Worm (Caenorhabditis elegans): ENCODE measurements around the gene ets-5.

Gene ets-5

DNA sequence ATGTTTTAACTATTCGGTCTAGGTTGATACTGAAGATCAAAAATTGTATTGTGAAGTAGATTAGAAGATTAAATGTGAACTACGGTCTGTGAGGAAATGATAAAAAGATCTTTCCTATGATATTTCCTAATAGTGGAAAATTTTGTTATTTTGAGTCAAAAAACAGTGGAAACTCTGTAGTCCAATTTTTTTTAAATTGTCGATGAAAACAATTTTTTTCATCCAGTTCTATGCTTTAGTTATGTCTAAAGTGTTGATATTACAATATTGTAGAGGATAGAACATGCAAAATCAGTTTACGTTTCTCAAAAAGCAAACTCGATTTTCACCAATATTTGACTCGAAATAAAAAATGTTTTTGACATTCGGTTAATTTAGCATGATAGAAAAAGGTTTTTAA, 35.4 kb upstream of the ets-5 start:
- TF ChIP-seq atf-7 (tag; optimal IDR thresholded peaks at IDR 0.05) (no peak), cebp-2 (GFP tag; IDR thresholded peaks at IDR 0.05) (no peak), ceh-79 (tag; optimal IDR thresholded peaks at IDR 0.05) (no peak), egl-44 (GFP tag; IDR thresholded peaks at IDR 0.05) (no peak), nfyb-1 (GFP tag; IDR thresholded peaks at IDR 0.05) (no peak), nhr-120 (GFP tag; IDR thresholded peaks at IDR 0.05) (no peak), ztf-6 (GFP tag; IDR thresholded peaks at IDR 0.05) (no peak), ets-4 (GFP tag; optimal IDR thresholded peaks at IDR 0.05) (no peak), hlh-12 (tag; optimal IDR thresholded peaks at IDR 0.05) (no peak)

DNA sequence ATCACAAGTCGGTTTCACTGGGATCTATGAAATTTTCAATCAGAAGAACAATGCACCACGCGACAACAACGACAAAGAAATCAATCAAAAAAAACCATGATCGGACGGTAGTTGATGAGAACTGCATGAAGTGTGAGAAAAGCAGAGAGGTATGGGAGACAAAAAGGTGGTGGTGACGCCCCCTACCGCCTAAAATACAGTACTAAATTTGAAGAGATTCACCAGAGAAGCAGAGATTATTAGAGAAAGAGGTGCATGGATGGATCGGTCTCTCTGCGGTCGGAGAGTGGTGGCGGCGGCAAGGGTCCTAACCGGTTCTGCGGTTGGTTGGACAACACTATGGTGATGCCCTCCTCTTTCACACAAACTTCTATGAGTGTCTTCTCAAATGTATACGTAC, 34.9 kb upstream of the ets-5 start:
- TF ChIP-seq zfh-2 (GFP tag; conservative IDR thresholded peaks at IDR 0.05) = peak; percentile 71
- TF ChIP-seq B0336.3 (GFP tag; IDR thresholded peaks at IDR 0.05) = 0 out of 2 replicates have a peak, but pooled peaks have one; percentile 31
- TF ChIP-seq lin-40 (tag; optimal IDR thresholded peaks at IDR 0.05) = peak; percentile 54
- no peak for TF ChIP-seq cebp-1 (GFP tag; IDR thresholded peaks at IDR 0.05)
- TF ChIP-seq cebp-1 (tag; optimal IDR thresholded peaks at IDR 0.05) = peak; percentile 35
- TF ChIP-seq nfya-2 (GFP tag; IDR thresholded peaks at IDR 0.05) = no peak
- 0 out of 2 replicates have a peak, but pooled peaks have one; percentile 45 for TF ChIP-seq bed-1 (GFP tag; IDR thresholded peaks at IDR 0.05)
- TF ChIP-seq dox-1 (GFP tag; IDR thresholded peaks at IDR 0.05) = peak; percentile 39; the same call in 1 of the 2 replicates
- no peak for TF ChIP-seq ztf-25 (GFP tag; IDR thresholded peaks at IDR 0.05)
- no peak for TF ChIP-seq B0019.2 (GFP tag; conservative IDR thresholded peaks at IDR 0.05)
- no peak for TF ChIP-seq D2030.7 (GFP tag; IDR thresholded peaks at IDR 0.05)
- TF ChIP-seq ztf-26 (tag; optimal IDR thresholded peaks at IDR 0.05) = peak; percentile 72
- TF ChIP-seq zim-3 (tag; optimal IDR thresholded peaks at IDR 0.05) = no peak
- TF ChIP-seq somi-1 (GFP tag; optimal IDR thresholded peaks at IDR 0.05) = no peak
- TF ChIP-seq madf-8 (GFP tag; conservative IDR thresholded peaks at IDR 0.05) = no peak
- no peak for TF ChIP-seq rec-8 (tag; optimal IDR thresholded peaks at IDR 0.05)
- no peak for TF ChIP-seq hlh-26 (GFP tag; conservative IDR thresholded peaks at IDR 0.05)
- TF ChIP-seq lsl-1 (GFP tag; optimal IDR thresholded peaks at IDR 0.05) = no peak
- peak; percentile 33 for TF ChIP-seq attf-5 (GFP tag; optimal IDR thresholded peaks at IDR 0.05)
- TF ChIP-seq madf-6 (GFP tag; IDR thresholded peaks at IDR 0.05) = no peak
- no peak for TF ChIP-seq ceh-79 (tag; optimal IDR thresholded peaks at IDR 0.05)
- TF ChIP-seq egl-44 (GFP tag; IDR thresholded peaks at IDR 0.05) = no peak
- TF ChIP-seq lin-26 (GFP tag; IDR thresholded peaks at IDR 0.05) = peak; percentile 64; the same call in 1 of the 2 replicates
- peak; percentile 12 for TF ChIP-seq ceh-27 (GFP tag; optimal IDR thresholded peaks at IDR 0.05)
- TF ChIP-seq nhr-80 (tag; optimal IDR thresholded peaks at IDR 0.05) = peak; percentile 49
- TF ChIP-seq Y95B8A.8 (GFP tag; IDR thresholded peaks at IDR 0.05) = no peak
- TF ChIP-seq athp-1 (tag; optimal IDR thresholded peaks at IDR 0.05) = no peak
- TF ChIP-seq pha-4 (tag; optimal IDR thresholded peaks at IDR 0.05) = no peak
- peak; percentile 16; the same call in 1 of the 2 replicates for TF ChIP-seq mcd-1 (GFP tag; IDR thresholded peaks at IDR 0.05)
- TF ChIP-seq snpc-4 (GFP tag; optimal IDR thresholded peaks at IDR 0.05) = no peak
- no peak for TF ChIP-seq snpc-4 (tag; optimal IDR thresholded peaks at IDR 0.05)
- peak; percentile 24 for TF ChIP-seq chd-7 (tag; optimal IDR thresholded peaks at IDR 0.05)
- TF ChIP-seq ets-4 (GFP tag; optimal IDR thresholded peaks at IDR 0.05) = peak; percentile 16
- no peak for TF ChIP-seq dpl-1 (GFP tag; optimal IDR thresholded peaks at IDR 0.05)
- TF ChIP-seq ceh-91 (GFP tag; IDR thresholded peaks at IDR 0.05) = no peak
- TF ChIP-seq F49E8.2 (tag; optimal IDR thresholded peaks at IDR 0.05; ENCODE audit: insufficient read depth) = no peak
- TF ChIP-seq nhr-27 (tag; optimal IDR thresholded peaks at IDR 0.05) = no peak
- no peak for TF ChIP-seq lir-1 (GFP tag; conservative IDR thresholded peaks at IDR 0.05)
- no peak for TF ChIP-seq nfya-1 (tag; optimal IDR thresholded peaks at IDR 0.05; ENCODE audit: borderline replicate concordance, insufficient read depth)
- TF ChIP-seq ztf-3 (GFP tag; optimal IDR thresholded peaks at IDR 0.05) = no peak
- TF ChIP-seq F57C9.4 (tag; optimal IDR thresholded peaks at IDR 0.05) = no peak
- no peak for TF ChIP-seq mxl-1 (tag; optimal IDR thresholded peaks at IDR 0.05)

Data from whole organism, young adult.